Fruit fly (Drosophila melanogaster) whole organism, pupa: Measurements from ENCODE around the gene CG5003.

ENCODE experiments used
- CG15710 ChIP-seq: fragments of 200-800 bp; sonication (Bioruptor generic); optimal IDR thresholded peaks from 2 replicates; lab custom pipeline; 2018; ENCODE audit warnings: missing biosample characterization, mild to moderate bottlenecking, missing genetic modification characterization, moderate library complexity
- CG34367 ChIP-seq: fragments of 200-800 bp; sonication (Bioruptor generic); optimal IDR thresholded peaks from 2 replicates; lab custom pipeline; 2018; ENCODE audit warnings: missing biosample characterization, mild to moderate bottlenecking, missing genetic modification characterization
- CG9948 ChIP-seq: fragments of 200-800 bp; sonication (Bioruptor generic); optimal IDR thresholded peaks from 2 replicates; lab custom pipeline; 2018; ENCODE audit warnings: missing biosample characterization, mild to moderate bottlenecking, missing genetic modification characterization, moderate library complexity
- D1 ChIP-seq: fragments of 200-800 bp; sonication (Bioruptor generic); optimal IDR thresholded peaks from 2 replicates; lab custom pipeline; 2018; ENCODE audit warnings: missing biosample characterization, mild to moderate bottlenecking, missing genetic modification characterization, moderate library complexity
- Ets98B ChIP-seq: fragments of 200-800 bp; sonication (Bioruptor generic); IDR thresholded peaks from 2 replicates; pipeline ENCODE4 v1.3.6; 2022; ENCODE audit warnings: missing biosample characterization, missing genetic modification characterization
- Pif1B ChIP-seq: fragments of 200-800 bp; sonication (Bioruptor generic); optimal IDR thresholded peaks from 3 replicates; lab custom pipeline; 2016; ENCODE audit warnings: missing biosample characterization, missing genetic modification characterization
- gl ChIP-seq: fragments of 200-800 bp; sonication (Bioruptor generic); optimal IDR thresholded peaks from 2 replicates; lab custom pipeline; 2018; ENCODE audit warnings: missing biosample characterization, mild to moderate bottlenecking, missing genetic modification characterization

Gene CG5003

dm6 chr3R:27888110-27888509 is 28.2 kb downstream of the CG5003 start:
- no peak for TF ChIP-seq gl
- no peak for TF ChIP-seq Ets98B (GFP tag; lab: Robert Waterston, UW)
- TF ChIP-seq Pif1B (GFP tag; lab: Kevin White, UChicago): no peak

dm6 chr3R:27872290-27872689 is 44.0 kb downstream of the CG5003 start, which contains the start of gene CG12426:
Gene CG12426, minus strand, starts transcription at chr3R:27872390.
- no peak for TF ChIP-seq CG34367 (tag; lab: Kevin White, UChicago)
- no peak for TF ChIP-seq CG15710 (tag; lab: Kevin White, UChicago)
- no peak for TF ChIP-seq gl
- no peak for TF ChIP-seq D1
- no peak for TF ChIP-seq CG9948
